Fruit fly (Drosophila melanogaster) whole organism, embryonic: ENCODE results near the gene capu.

Experiments used
- CG10321 ChIP-seq: fragments of 200-800 bp; sonication (Bioruptor generic); IDR thresholded peaks from 2 replicates; pipeline ENCODE4 v1.3.6; 2022; ENCODE audit warnings: missing biosample characterization, missing genetic modification characterization
- CG10654 ChIP-seq: fragments of 200-800 bp; sonication (Bioruptor generic); optimal IDR thresholded peaks from 2 replicates; lab custom pipeline; 2016; ENCODE audit warnings: missing biosample characterization, missing genetic modification characterization
- CG12071 ChIP-seq: fragments of 200-800 bp; sonication (Bioruptor generic); optimal IDR thresholded peaks from 3 replicates; lab custom pipeline; 2018; ENCODE audit warnings: missing biosample characterization, mild to moderate bottlenecking, missing genetic modification characterization
- CG15696 ChIP-seq: fragments of 200-800 bp; sonication (Bioruptor generic); optimal IDR thresholded peaks from 2 replicates; lab custom pipeline; 2019; ENCODE audit warnings: missing biosample characterization, mild to moderate bottlenecking, missing genetic modification characterization, moderate library complexity
- CG17829 ChIP-seq: fragments of 200-800 bp; optimal IDR thresholded peaks from 2 replicates; lab custom pipeline; 2019; ENCODE audit warnings: missing biosample characterization, mild to moderate bottlenecking, missing genetic modification characterization, moderate library complexity
- CG2199 ChIP-seq: fragments of 200-800 bp; sonication (Bioruptor generic); IDR thresholded peaks from 3 replicates; pipeline ENCODE4 v1.3.6; 2022; ENCODE audit warnings: missing biosample characterization, missing genetic modification characterization
- CG42726 ChIP-seq: fragments of 200-800 bp; sonication (Bioruptor generic); IDR thresholded peaks from 2 replicates; pipeline ENCODE4 v1.3.6; 2022; ENCODE audit warnings: missing biosample characterization, missing genetic modification characterization; ENCODE audit not compliant: partially characterized antibody
- CG43689 ChIP-seq: fragments of 200-800 bp; sonication (Bioruptor generic); IDR thresholded peaks from 2 replicates; pipeline ENCODE4 v1.3.6; 2022; ENCODE audit warnings: missing biosample characterization, missing genetic modification characterization
- CG6791 ChIP-seq: fragments of 200-800 bp; sonication (Bioruptor generic); IDR thresholded peaks from 3 replicates; pipeline ENCODE4 v1.3.6; 2022; ENCODE audit warnings: missing biosample characterization, missing genetic modification characterization; ENCODE audit not compliant: partially characterized antibody
- CG7786 ChIP-seq: fragments of 200-800 bp; sonication (Bioruptor generic); optimal IDR thresholded peaks from 2 replicates; lab custom pipeline; 2016; ENCODE audit warnings: missing biosample characterization, missing genetic modification characterization
- D19A ChIP-seq: fragments of 200-800 bp; optimal IDR thresholded peaks from 3 replicates; lab custom pipeline; 2019; ENCODE audit warnings: missing biosample characterization, mild to moderate bottlenecking, missing genetic modification characterization, moderate library complexity
- E2f2 ChIP-seq: fragments of 200-800 bp; sonication (Bioruptor generic); IDR thresholded peaks from 2 replicates; pipeline ENCODE4 v1.3.6; 2022; ENCODE audit warnings: missing biosample characterization, missing genetic modification characterization
- ERR ChIP-seq: fragments of 200-800 bp; sonication (Bioruptor generic); optimal IDR thresholded peaks from 2 replicates; lab custom pipeline; 2016; ENCODE audit warnings: missing biosample characterization, missing genetic modification characterization
- Mrtf ChIP-seq: fragments of 200-800 bp; sonication (Bioruptor generic); IDR thresholded peaks from 3 replicates; pipeline ENCODE4 v1.3.6; 2022; ENCODE audit warnings: missing biosample characterization, missing genetic modification characterization
- Nf-YB ChIP-seq: fragments of 200-800 bp; sonication (Bioruptor generic); optimal IDR thresholded peaks from 3 replicates; lab custom pipeline; 2019; ENCODE audit warnings: missing biosample characterization, mild to moderate bottlenecking, missing genetic modification characterization, moderate library complexity
- Nf-YC ChIP-seq: fragments of 200-800 bp; optimal IDR thresholded peaks from 3 replicates; lab custom pipeline; 2019; ENCODE audit warnings: missing biosample characterization, mild to moderate bottlenecking, missing genetic modification characterization, moderate library complexity
- Stat92E ChIP-seq, 3 experiments: fragments of >200 bp in 2 of 3; fragments of 200-800 bp in 1 of 3; sonication (Bioruptor generic) in 1 of 3; optimal IDR thresholded peaks; 2 replicates each; lab custom pipeline; 2017 to 2019; ENCODE audit warnings: missing biosample characterization in 3 of 3, missing genetic modification characterization in 3 of 3, mild to moderate bottlenecking in 1 of 3, moderate library complexity in 1 of 3
- TFAM ChIP-seq: fragments of 200-800 bp; sonication (Bioruptor generic); optimal IDR thresholded peaks from 2 replicates; lab custom pipeline; 2017; ENCODE audit warnings: missing biosample characterization, missing genetic modification characterization, inconsistent platforms
- ase ChIP-seq: fragments of 200-800 bp; sonication (Bioruptor generic); IDR thresholded peaks from 3 replicates; pipeline ENCODE4 v1.3.6; 2022; ENCODE audit warnings: missing biosample characterization, missing genetic modification characterization
- ash1 ChIP-seq: fragments of 200-800 bp; sonication (Bioruptor generic); optimal IDR thresholded peaks from 2 replicates; lab custom pipeline; 2018; ENCODE audit warnings: missing biosample characterization, mild to moderate bottlenecking, missing genetic modification characterization
- bbx ChIP-seq: fragments of 200-800 bp; sonication (Bioruptor generic); IDR thresholded peaks from 2 replicates; pipeline ENCODE4 v1.3.6; 2022; ENCODE audit warnings: missing biosample characterization, missing genetic modification characterization; ENCODE audit not compliant: partially characterized antibody
- cad ChIP-seq: fragments of >200 bp; optimal IDR thresholded peaks from 2 replicates; lab custom pipeline; 2017; ENCODE audit warnings: missing biosample characterization, missing genetic modification characterization
- cg ChIP-seq: fragments of 200-800 bp; sonication (Bioruptor generic); optimal IDR thresholded peaks from 3 replicates; lab custom pipeline; 2019; ENCODE audit warnings: missing biosample characterization, mild to moderate bottlenecking, missing genetic modification characterization, moderate library complexity
- chif ChIP-seq, 2 experiments: fragments of 200-800 bp; sonication (Bioruptor generic); optimal IDR thresholded peaks; 3 replicates each; lab custom pipeline; 2016; ENCODE audit warnings: missing biosample characterization in 2 of 2, missing genetic modification characterization in 2 of 2
- chinmo ChIP-seq: fragments of 200-800 bp; sonication (Bioruptor generic); IDR thresholded peaks from 4 replicates; pipeline ENCODE4 v1.3.6; 2022; ENCODE audit warnings: missing biosample characterization, missing genetic modification characterization; ENCODE audit not compliant: partially characterized antibody
- chn ChIP-seq: fragments of 200-800 bp; sonication (Bioruptor generic); optimal IDR thresholded peaks from 2 replicates; lab custom pipeline; 2016; ENCODE audit warnings: missing biosample characterization, missing genetic modification characterization
- ewg ChIP-seq: fragments of 200-800 bp; sonication (Bioruptor generic); optimal IDR thresholded peaks from 3 replicates; lab custom pipeline; 2017; ENCODE audit warnings: mild to moderate bottlenecking, missing biosample characterization, missing genetic modification reagents, missing genetic modification characterization
- fd102C ChIP-seq: fragments of 200-800 bp; sonication (Bioruptor generic); optimal IDR thresholded peaks from 2 replicates; lab custom pipeline; 2018; ENCODE audit warnings: missing biosample characterization, mild to moderate bottlenecking, missing genetic modification characterization, moderate library complexity
- ftz-f1 ChIP-seq: fragments of 200-800 bp; sonication (Bioruptor generic); optimal IDR thresholded peaks from 2 replicates; lab custom pipeline; 2016; ENCODE audit warnings: missing biosample characterization, missing genetic modification characterization
- gsb-n ChIP-seq: fragments of 200-800 bp; sonication (Bioruptor generic); optimal IDR thresholded peaks from 3 replicates; lab custom pipeline; 2018; ENCODE audit warnings: missing biosample characterization, mild to moderate bottlenecking, missing genetic modification characterization
- hbn ChIP-seq: fragments of 200-800 bp; sonication (Bioruptor generic); IDR thresholded peaks from 2 replicates; pipeline ENCODE4 v1.3.6; 2022; ENCODE audit warnings: missing biosample characterization, missing genetic modification characterization; ENCODE audit not compliant: partially characterized antibody
- insv ChIP-seq, 2 experiments: fragments of 200-800 bp; sonication (Bioruptor generic); optimal IDR thresholded peaks; 3 replicates each; lab custom pipeline; 2016 to 2018; ENCODE audit warnings: missing biosample characterization in 2 of 2, missing genetic modification characterization in 2 of 2
- kni ChIP-seq: fragments of 200-800 bp; sonication (Bioruptor generic); optimal IDR thresholded peaks from 3 replicates; lab custom pipeline; 2017; ENCODE audit warnings: mild to moderate bottlenecking, missing biosample characterization, missing genetic modification reagents, missing genetic modification characterization
- lilli ChIP-seq: fragments of 200-800 bp; sonication (Bioruptor generic); optimal IDR thresholded peaks from 3 replicates; lab custom pipeline; 2016; ENCODE audit warnings: missing biosample characterization, missing genetic modification characterization
- phol ChIP-seq: fragments of 200-800 bp; sonication (Bioruptor generic); optimal IDR thresholded peaks from 3 replicates; lab custom pipeline; 2018; ENCODE audit warnings: missing biosample characterization, mild to moderate bottlenecking, missing genetic modification characterization, moderate library complexity
- pros ChIP-seq: fragments of 200-800 bp; sonication (Bioruptor generic); optimal IDR thresholded peaks from 3 replicates; lab custom pipeline; 2019; ENCODE audit warnings: missing biosample characterization, mild to moderate bottlenecking, missing genetic modification characterization, moderate library complexity
- psq ChIP-seq: fragments of 200-800 bp; sonication (Bioruptor generic); optimal IDR thresholded peaks from 2 replicates; lab custom pipeline; 2017; ENCODE audit warnings: missing biosample characterization, missing genetic modification characterization
- sens ChIP-seq: fragments of 200-800 bp; sonication (Bioruptor generic); peaks from one replicate; lab custom pipeline; 2016; ENCODE audit warnings: missing biosample characterization, missing genetic modification characterization
- seq ChIP-seq: fragments of 200-800 bp; sonication (Bioruptor generic); IDR thresholded peaks from 2 replicates; pipeline ENCODE4 v1.3.6; 2022; ENCODE audit warnings: missing biosample characterization, missing genetic modification characterization
- sima ChIP-seq: fragments of 200-800 bp; sonication (Bioruptor generic); optimal IDR thresholded peaks from 2 replicates; lab custom pipeline; 2016; ENCODE audit warnings: missing biosample characterization, missing genetic modification characterization
- sisA ChIP-seq: fragments of 200-800 bp; sonication (Bioruptor generic); IDR thresholded peaks from 2 replicates; pipeline ENCODE4 v1.3.6; 2022; ENCODE audit warnings: missing biosample characterization, missing genetic modification characterization
- so ChIP-seq: fragments of 200-800 bp; sonication (Bioruptor generic); IDR thresholded peaks from 3 replicates; pipeline ENCODE4 v1.3.6; 2022; ENCODE audit warnings: missing biosample characterization, missing genetic modification characterization
- tgo ChIP-seq: fragments of 200-800 bp; sonication (Bioruptor generic); IDR thresholded peaks from 3 replicates; pipeline ENCODE4 v1.3.6; 2022; ENCODE audit warnings: missing biosample characterization, missing genetic modification characterization
- tin ChIP-seq: fragments of 200-800 bp; sonication (Bioruptor generic); optimal IDR thresholded peaks from 3 replicates; lab custom pipeline; 2016; ENCODE audit warnings: missing biosample characterization, missing genetic modification characterization
- tna ChIP-seq: fragments of 200-800 bp; sonication (Bioruptor generic); IDR thresholded peaks from 2 replicates; pipeline ENCODE4 v1.3.6; 2022; ENCODE audit warnings: missing biosample characterization, missing genetic modification characterization; ENCODE audit not compliant: partially characterized antibody
- trem ChIP-seq: fragments of 200-800 bp; optimal IDR thresholded peaks from 3 replicates; lab custom pipeline; 2019; ENCODE audit warnings: missing biosample characterization, mild to moderate bottlenecking, missing genetic modification characterization, moderate library complexity
- twi ChIP-seq: fragments of 200-800 bp; optimal IDR thresholded peaks from 2 replicates; lab custom pipeline; 2019; ENCODE audit warnings: missing biosample characterization, mild to moderate bottlenecking, missing genetic modification characterization, moderate library complexity
- unc-4 ChIP-seq: fragments of 200-800 bp; sonication (Bioruptor generic); IDR thresholded peaks from 2 replicates; pipeline ENCODE4 v1.3.6; 2022; ENCODE audit warnings: missing biosample characterization, missing genetic modification characterization; ENCODE audit not compliant: partially characterized antibody
- zen ChIP-seq: fragments of 200-800 bp; sonication (Bioruptor generic); optimal IDR thresholded peaks from 3 replicates; lab custom pipeline; 2018; ENCODE audit warnings: missing biosample characterization, mild to moderate bottlenecking, missing genetic modification characterization, moderate library complexity
- zf30C ChIP-seq: fragments of 200-800 bp; sonication (Bioruptor generic); optimal IDR thresholded peaks from 3 replicates; lab custom pipeline; 2018; ENCODE audit warnings: missing biosample characterization, mild to moderate bottlenecking, missing genetic modification characterization

capu gene

dm6 chr2L:3825413-3825812 lies 77.2 kb downstream of the capu start, which contains the start of gene slp1 (continued):
- TF ChIP-seq CG7786 (GFP tag; lab: Kevin White, UChicago): no peak
- TF ChIP-seq trem (tag; lab: Kevin White, UChicago): peak; percentile 6
- peak; percentile 16 for TF ChIP-seq zf30C (GFP tag; lab: Kevin White, UChicago)
- TF ChIP-seq Nf-YB (GFP tag; lab: Kevin White, UChicago): peak; percentile 97
- TF ChIP-seq so: peak; percentile 28; the same call in 1 of the 3 replicates
- peak; percentile 41; the same call in 1 of the 3 replicates for TF ChIP-seq CG2199 (GFP tag; lab: Robert Waterston, UW)
- TF ChIP-seq Mrtf (GFP tag; lab: Robert Waterston, UW): no peak
- TF ChIP-seq bbx (GFP tag; lab: Robert Waterston, UW): peak; percentile 38; the same call in 1 of the 2 replicates
- TF ChIP-seq pros: peak; percentile 67
- TF ChIP-seq twi (tag; lab: Kevin White, UChicago): peak; percentile 23
- TF ChIP-seq tna: 0 out of 2 replicates have a peak, but pooled peaks have one; percentile 23
- TF ChIP-seq zen (tag; lab: Kevin White, UChicago): peak; percentile 39
- TF ChIP-seq gsb-n (tag; lab: Kevin White, UChicago): peak; percentile 28
- TF ChIP-seq CG42726 (GFP tag; lab: Robert Waterston, UW): peak; percentile 26; the same call in 1 of the 2 replicates
- no peak for TF ChIP-seq TFAM
- peak; percentile 5 for TF ChIP-seq CG12071 (GFP tag; lab: Kevin White, UChicago)
- peak in 1 of 3 experiments; percentile 8 for TF ChIP-seq Stat92E (GFP tag; optimal IDR thresholded peaks at IDR 0.05; lab: Kevin White, UChicago)
- TF ChIP-seq sisA (GFP tag; lab: Robert Waterston, UW): no peak
- TF ChIP-seq phol: peak; percentile 0
- TF ChIP-seq psq (GFP tag; lab: Kevin White, UChicago): no peak
- peak; percentile 92 for TF ChIP-seq CG10321 (GFP tag; lab: Robert Waterston, UW)
- no peak for TF ChIP-seq CG43689 (GFP tag; lab: Robert Waterston, UW)
- TF ChIP-seq unc-4 (GFP tag; lab: Robert Waterston, UW): no peak
- TF ChIP-seq ERR (GFP tag; lab: Kevin White, UChicago): no peak
- TF ChIP-seq tgo: no peak
- peak; percentile 1 for TF ChIP-seq D19A
- TF ChIP-seq CG10654 (GFP tag; lab: Kevin White, UChicago): no peak
- no peak for TF ChIP-seq lilli (GFP tag; lab: Kevin White, UChicago)
- peak; percentile 6 for TF ChIP-seq chn (GFP tag; lab: Kevin White, UChicago)
- TF ChIP-seq cg (GFP tag; lab: Kevin White, UChicago): peak; percentile 77
- TF ChIP-seq Nf-YC (tag; lab: Kevin White, UChicago): peak; percentile 98
- peak; percentile 36 for TF ChIP-seq cad (GFP tag; lab: Kevin White, UChicago)
- TF ChIP-seq chinmo (GFP tag; lab: Robert Waterston, UW): 0 out of 4 replicates have a peak, but pooled peaks have one; percentile 44
- peak; percentile 6 for TF ChIP-seq CG15696 (tag; lab: Kevin White, UChicago)
- 0 out of 2 replicates have a peak, but pooled peaks have one; percentile 17 for TF ChIP-seq hbn (GFP tag; lab: Robert Waterston, UW)
- peak; percentile 51 for TF ChIP-seq kni
- peak; percentile 44 for TF ChIP-seq CG17829 (tag; lab: Kevin White, UChicago)
- peak; percentile 51 for TF ChIP-seq ewg (GFP tag; lab: Kevin White, UChicago)
- peak; percentile 12 for TF ChIP-seq fd102C
- peak; percentile 65 for TF ChIP-seq sens
- no peak for TF ChIP-seq E2f2 (GFP tag; lab: Robert Waterston, UW)
- TF ChIP-seq chif (GFP tag; optimal IDR thresholded peaks at IDR 0.05; lab: Kevin White, UChicago): peak in 1 of 2 experiments; percentile 3
- no peak for TF ChIP-seq tin
- TF ChIP-seq CG6791: 0 out of 3 replicates have a peak, but pooled peaks have one; percentile 46
- peak in 1 of 2 experiments; percentile 20 for TF ChIP-seq insv (GFP tag; optimal IDR thresholded peaks at IDR 0.05; lab: Kevin White, UChicago)
- no peak for TF ChIP-seq sima (GFP tag; lab: Kevin White, UChicago)
- peak; percentile 93 for TF ChIP-seq seq (GFP tag; lab: Robert Waterston, UW)
- no peak for TF ChIP-seq ftz-f1 (GFP tag; lab: Kevin White, UChicago)
- no peak for TF ChIP-seq ase (GFP tag; lab: Robert Waterston, UW)
- peak; percentile 51 for TF ChIP-seq ash1
